Fruit fly (Drosophila melanogaster) Kc167 (cell line): ENCODE measurements around the gene trbl.

Experiments used
- Myc ChIP-seq: fragments of >200 bp; optimal IDR thresholded peaks from 2 replicates; lab custom pipeline; 2017; ENCODE audit warnings: missing external identifiers
- Sin3A ChIP-seq: fragments of >200 bp; optimal IDR thresholded peaks from 2 replicates; lab custom pipeline; 2018; ENCODE audit warnings: missing external identifiers
- h ChIP-seq: fragments of >200 bp; optimal IDR thresholded peaks from 3 replicates; lab custom pipeline; 2018; ENCODE audit warnings: missing external identifiers
- insv ChIP-seq: fragments of >200 bp; optimal IDR thresholded peaks from 3 replicates; lab custom pipeline; 2018; ENCODE audit warnings: missing external identifiers
- psq ChIP-seq: fragments of >200 bp; optimal IDR thresholded peaks from 2 replicates; lab custom pipeline; 2017; ENCODE audit warnings: missing external identifiers
- ttk ChIP-seq: sonication (Bioruptor generic); optimal IDR thresholded peaks from 2 replicates; lab custom pipeline; 2017; ENCODE audit warnings: missing external identifiers

trbl gene

DNA sequence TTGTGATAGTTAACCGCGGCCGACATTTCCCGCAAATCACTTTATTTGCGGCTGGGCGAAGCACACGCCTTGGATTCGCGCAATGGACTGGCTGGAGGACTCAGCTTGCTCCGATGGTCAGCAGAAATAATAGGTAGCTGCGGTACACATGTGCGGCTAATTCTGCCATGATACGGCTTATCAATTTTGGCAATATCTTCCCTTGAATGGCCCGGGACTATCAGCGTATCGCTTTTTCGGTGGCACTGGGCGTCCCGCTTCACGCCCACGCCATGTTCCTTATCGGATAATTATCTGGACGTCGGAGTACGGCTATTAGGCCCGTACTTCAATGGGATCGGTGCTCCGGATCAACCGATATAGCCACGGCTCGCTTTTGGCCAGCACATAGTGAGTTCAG, 35.3 kb downstream of the trbl start:
- TF ChIP-seq psq (lab: Kevin White, UChicago): no peak
- TF ChIP-seq Myc (lab: Kevin White, UChicago): no peak
- TF ChIP-seq Sin3A (lab: Kevin White, UChicago): no peak
- no peak for TF ChIP-seq insv (lab: Kevin White, UChicago)
- TF ChIP-seq h (lab: Kevin White, UChicago): no peak
- TF ChIP-seq ttk (lab: Kevin White, UChicago): no peak

DNA sequence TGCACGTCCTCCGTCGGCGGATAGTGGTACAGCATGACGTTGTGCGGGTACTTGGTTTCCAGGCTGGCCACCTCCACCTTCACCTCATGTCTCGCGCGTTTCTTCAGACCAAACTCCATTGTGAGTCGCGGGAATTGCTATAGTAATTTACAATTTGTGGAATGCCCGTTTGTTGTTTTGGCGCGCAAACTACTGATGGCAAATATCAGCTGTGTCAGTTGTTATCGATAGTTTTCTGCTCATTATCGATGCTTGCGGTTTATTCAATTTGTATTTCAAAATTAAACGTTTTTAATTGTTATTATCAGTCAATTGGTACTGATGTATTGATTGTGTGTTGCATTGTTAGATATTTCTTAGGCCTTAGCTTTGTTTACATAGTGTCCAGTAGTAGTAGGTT, 40.0 kb downstream of the trbl start, which contains the start of gene Prim2:
Gene Prim2, minus strand, starts transcription at position 197 of the 400 bp plus-strand sequence.
- TF ChIP-seq Myc (lab: Kevin White, UChicago): no peak
- no peak for TF ChIP-seq h (lab: Kevin White, UChicago)
- TF ChIP-seq psq (lab: Kevin White, UChicago): no peak
- TF ChIP-seq insv (lab: Kevin White, UChicago): no peak
- no peak for TF ChIP-seq ttk (lab: Kevin White, UChicago)
- TF ChIP-seq Sin3A (lab: Kevin White, UChicago): no peak

DNA sequence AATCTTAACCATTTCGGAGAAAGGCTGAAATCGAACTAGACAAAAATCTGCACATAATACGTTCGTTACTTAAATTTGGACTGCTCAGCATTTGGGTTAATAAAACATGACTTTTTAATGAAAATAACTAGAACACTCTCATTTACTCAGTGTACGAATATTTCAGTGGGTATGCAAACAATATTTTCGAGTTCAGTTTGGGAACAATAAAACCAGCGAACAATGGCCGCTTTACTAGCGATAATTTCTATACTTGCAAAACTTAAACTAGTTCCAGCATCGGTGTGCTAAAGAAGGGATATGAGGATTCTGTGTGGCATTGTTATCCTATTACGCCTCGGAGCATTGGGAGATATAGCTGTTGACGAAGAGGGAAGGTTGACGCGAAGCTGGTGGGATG, 43.2 kb downstream of the trbl start, which contains the start of gene CG5665:
Gene CG5665, plus strand, starts transcription at position 301 of the 400 bp plus-strand sequence.
- TF ChIP-seq h (lab: Kevin White, UChicago) (no peak), ttk (lab: Kevin White, UChicago) (no peak), Sin3A (lab: Kevin White, UChicago) (no peak), insv (lab: Kevin White, UChicago) (no peak), Myc (lab: Kevin White, UChicago) (no peak), psq (lab: Kevin White, UChicago) (no peak)

dm6 chr3L:20356613-20357012, 44.8 kb downstream of the trbl start, which contains the start of gene kin17:
kin17 (plus strand) TSS chr3L:20356807.
- TF ChIP-seq h (lab: Kevin White, UChicago) (no peak), Myc (lab: Kevin White, UChicago) (no peak), ttk (lab: Kevin White, UChicago) (no peak), psq (lab: Kevin White, UChicago) (no peak)

dm6 chr3L:20354872-20355271, 46.5 kb downstream of the trbl start:
- TF ChIP-seq Myc (lab: Kevin White, UChicago): no peak

- TF ChIP-seq h (lab: Kevin White, UChicago): no peak
- no peak for TF ChIP-seq psq (lab: Kevin White, UChicago)
- TF ChIP-seq Sin3A (lab: Kevin White, UChicago): no peak
- no peak for TF ChIP-seq Myc (lab: Kevin White, UChicago)
- no peak for TF ChIP-seq ttk (lab: Kevin White, UChicago)
- TF ChIP-seq insv (lab: Kevin White, UChicago): no peak
Observed at dm6 chr3L:20354363-20354762, 47.0 kb downstream of the trbl start.

DNA sequence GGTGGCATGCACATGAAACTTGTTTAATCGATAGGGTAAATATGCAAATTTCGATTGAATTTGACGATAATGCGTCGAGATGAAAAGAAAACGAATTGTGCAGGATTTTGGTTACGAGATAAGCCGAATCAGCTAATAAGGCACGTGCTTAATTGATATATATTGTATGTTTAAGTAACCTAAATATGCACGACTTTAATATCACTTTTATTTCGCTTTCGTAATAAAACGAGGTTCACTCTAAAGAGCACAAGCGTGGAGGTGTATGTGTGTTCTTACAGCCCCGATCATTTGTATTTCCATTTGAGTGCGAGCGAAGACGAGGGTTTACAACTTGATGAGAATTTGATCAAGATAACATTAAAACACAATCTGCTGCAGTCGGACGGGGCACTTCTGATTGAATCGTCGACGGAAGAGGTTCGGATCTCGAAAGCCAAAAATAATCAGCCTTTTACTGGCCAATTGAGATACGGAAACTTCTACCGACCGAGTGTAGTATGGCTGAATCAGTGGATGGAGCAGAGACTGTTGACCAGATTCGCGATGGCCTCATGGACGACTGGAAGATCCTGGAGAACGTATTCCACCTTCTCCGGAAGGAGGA, 47.6 kb downstream of the trbl start:
- TF ChIP-seq psq (lab: Kevin White, UChicago) (no peak), Myc (lab: Kevin White, UChicago) (no peak), ttk (lab: Kevin White, UChicago) (no peak), insv (lab: Kevin White, UChicago) (no peak), h (lab: Kevin White, UChicago) (no peak), Sin3A (lab: Kevin White, UChicago) (no peak)

DNA sequence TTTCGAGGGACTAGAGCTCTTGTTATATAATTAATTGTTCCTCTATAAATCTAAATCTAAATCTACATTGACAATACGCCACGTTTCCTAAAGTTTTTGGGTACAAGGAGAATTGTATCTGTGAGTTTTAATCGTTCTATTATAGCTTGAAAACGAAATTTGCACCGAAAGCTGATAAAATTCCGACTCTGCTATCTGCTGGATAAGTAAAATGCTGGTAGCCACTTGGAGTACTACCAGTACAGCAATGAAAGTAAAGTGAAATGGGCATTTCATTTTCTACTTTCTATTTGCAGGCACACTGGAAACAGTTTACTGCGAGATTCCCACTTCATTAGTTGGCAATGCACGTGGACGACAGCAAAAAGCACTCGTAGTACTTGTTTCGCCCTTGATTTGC, 48.3 kb downstream of the trbl start, which contains the start of gene CG5618:
Gene CG5618, plus strand, starts transcription at position 301 of the 400 bp plus-strand sequence.
- no peak for TF ChIP-seq h (lab: Kevin White, UChicago)
- TF ChIP-seq Sin3A (lab: Kevin White, UChicago): no peak
- no peak for TF ChIP-seq insv (lab: Kevin White, UChicago)
- TF ChIP-seq psq (lab: Kevin White, UChicago): no peak
- TF ChIP-seq ttk (lab: Kevin White, UChicago): no peak
- no peak for TF ChIP-seq Myc (lab: Kevin White, UChicago)

DNA sequence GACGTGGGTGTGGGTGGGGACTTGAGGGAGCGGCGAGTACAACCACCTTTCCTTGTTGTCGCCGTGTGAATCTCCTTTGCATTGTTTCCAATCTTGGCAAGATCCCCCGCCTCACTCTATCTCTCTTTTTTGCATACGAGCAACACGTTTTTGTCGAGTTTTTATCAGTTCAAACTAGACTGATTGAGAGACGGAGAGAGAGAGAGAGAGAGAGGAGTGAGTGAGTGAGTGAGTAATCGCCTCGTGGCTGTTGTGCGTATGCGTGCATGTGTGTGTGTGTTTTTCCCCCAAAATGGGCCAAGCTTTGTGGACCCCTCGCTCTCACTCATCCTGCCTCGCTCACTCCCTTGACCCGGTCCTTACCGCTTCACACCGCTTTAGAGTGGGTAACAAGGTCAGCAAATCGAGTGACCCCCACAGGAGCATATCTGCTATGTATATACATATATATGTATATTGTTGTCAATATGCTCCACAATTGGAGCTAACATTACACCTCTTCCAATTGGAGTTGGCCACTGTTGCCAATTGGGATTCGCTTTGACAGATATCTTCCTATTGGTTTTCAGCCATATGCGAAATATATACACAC, 52.0 kb downstream of the trbl start:
- TF ChIP-seq h (lab: Kevin White, UChicago) (no peak), Myc (lab: Kevin White, UChicago) (no peak), Sin3A (lab: Kevin White, UChicago) (no peak), ttk (lab: Kevin White, UChicago) (no peak), insv (lab: Kevin White, UChicago) (no peak), psq (lab: Kevin White, UChicago) (no peak)

DNA sequence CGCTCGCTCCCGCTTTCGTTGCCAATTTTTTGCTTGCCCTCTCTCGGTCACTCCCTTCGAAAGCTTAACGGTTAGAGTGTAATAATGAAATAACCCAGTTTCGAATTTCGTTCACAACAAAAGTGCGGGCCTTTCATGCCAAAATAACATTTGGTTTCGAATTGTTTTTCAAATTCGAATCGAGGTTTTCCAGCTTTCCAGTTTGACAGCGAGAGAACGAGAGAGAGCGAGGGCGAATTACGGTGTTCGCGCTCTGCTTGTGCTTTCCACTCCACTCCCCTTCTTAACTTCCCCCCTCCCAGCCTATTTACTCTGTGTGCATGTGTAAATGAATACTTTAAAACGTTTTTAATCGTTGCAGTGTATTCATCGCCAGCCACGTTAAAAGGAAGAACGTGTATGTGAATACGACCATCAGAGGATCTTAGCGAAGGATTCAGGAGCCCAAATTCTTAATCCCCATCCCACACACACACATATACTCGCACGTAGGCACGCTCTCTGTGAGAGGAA, 52.8 kb downstream of the trbl start:
- TF ChIP-seq ttk (lab: Kevin White, UChicago) (no peak), insv (lab: Kevin White, UChicago) (no peak), Sin3A (lab: Kevin White, UChicago) (no peak), h (lab: Kevin White, UChicago) (no peak), psq (lab: Kevin White, UChicago) (no peak), Myc (lab: Kevin White, UChicago) (no peak)

dm6 chr3L:20347762-20348580, 53.4 kb downstream of the trbl start, which contains the start of the genes Rbbp5 and eRF1:
Rbbp5 (minus strand) TSS chr3L:20347942.
eRF1 (plus strand) TSS chr3L:20348355.
- no peak for TF ChIP-seq ttk (lab: Kevin White, UChicago)
- no peak for TF ChIP-seq h (lab: Kevin White, UChicago)
